Fruit fly (Drosophila melanogaster) S2 (cell line): ENCODE measurements around the gene swa.

Experiments used
- CG8478 ChIP-seq: fragments of >200 bp; optimal IDR thresholded peaks from 2 replicates; lab custom pipeline; 2018
- CTCF ChIP-seq, 2 experiments: fragments of >200 bp; optimal IDR thresholded peaks; 2 replicates each; lab custom pipeline; 2018

DNA sequence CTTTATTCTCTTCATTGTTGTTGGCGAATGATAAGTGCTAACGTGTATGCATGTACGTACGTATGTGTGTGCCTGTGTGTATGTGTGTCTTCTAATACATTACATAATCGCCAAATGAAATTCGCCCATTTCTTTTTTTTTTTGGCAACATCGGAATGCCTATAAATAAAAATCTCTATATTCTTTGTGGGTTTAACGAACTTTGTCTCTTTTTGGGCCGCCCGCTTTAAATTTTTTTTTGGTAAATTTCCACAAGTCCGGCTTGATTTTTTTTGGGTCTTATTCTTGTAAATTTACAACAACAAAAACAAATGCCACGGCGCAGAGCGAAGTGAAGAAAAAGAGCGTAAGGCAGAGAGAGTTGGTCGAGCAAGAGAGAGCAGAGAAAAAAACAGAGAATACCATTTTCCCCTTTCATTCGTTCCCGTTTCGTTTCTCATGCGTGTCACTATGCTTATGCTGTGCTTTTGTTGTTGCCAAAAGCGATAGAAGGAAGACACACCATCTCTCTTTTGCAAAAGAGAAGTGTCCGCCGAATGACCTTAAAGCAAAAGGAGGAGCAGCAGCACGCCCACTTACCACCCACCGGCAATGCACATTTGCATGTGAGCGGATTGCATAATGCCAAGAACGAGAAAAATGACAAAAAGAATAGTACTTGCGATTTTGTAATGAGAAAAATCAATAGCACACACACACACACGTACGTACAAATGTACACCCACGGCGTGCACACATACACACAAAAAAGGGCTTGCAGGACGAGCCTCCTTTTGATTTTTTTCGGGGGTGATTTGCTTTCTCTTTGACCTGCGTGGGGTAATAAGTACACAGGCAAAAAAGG is 12.5 kb downstream of the swa start:
- TF ChIP-seq CTCF (optimal IDR thresholded peaks at IDR 0.05; lab: Kevin White, UChicago): no peak
- TF ChIP-seq CG8478: no peak
